Worm (Caenorhabditis elegans) whole organism, L2 larva: Measurements from ENCODE around the gene lin-1.
"Not testable (repeated sequence)": the region's sequence is repeated elsewhere in the genome, so short reads cannot be mapped to it uniquely, and the experiment has no call there.

Experiments used
- F13H6.1 ChIP-seq: sonication (generic microtip); optimal IDR thresholded peaks from 2 replicates; lab custom pipeline; 2016; ENCODE audit warnings: missing genetic modification characterization, missing compliant biosample characterization
- Y55F3AM.14 ChIP-seq: fragments of 200-800 bp; sonication (Bioruptor generic); optimal IDR thresholded peaks from 2 replicates; lab custom pipeline; 2018; ENCODE audit warnings: mild to moderate bottlenecking, missing genetic modification characterization, missing compliant biosample characterization
- aly-2 ChIP-seq: fragments of 150-350 bp; optimal IDR thresholded peaks from 2 replicates; lab custom pipeline; 2014; ENCODE audit warnings: missing biosample characterization, missing genetic modification characterization
- ama-1 ChIP-seq: fragments of 150-350 bp; optimal IDR thresholded peaks from 2 replicates; lab custom pipeline; 2018; ENCODE audit warnings: inconsistent platforms
- ceh-82 ChIP-seq: fragments of 150-350 bp; optimal IDR thresholded peaks from 2 replicates; lab custom pipeline; 2014; ENCODE audit warnings: missing biosample characterization, missing genetic modification characterization
- elt-1 ChIP-seq: fragments of 150-350 bp; optimal IDR thresholded peaks from 2 replicates; lab custom pipeline; 2014; ENCODE audit warnings: missing biosample characterization, missing genetic modification characterization
- elt-3 ChIP-seq: sonication (generic microtip); optimal IDR thresholded peaks from 2 replicates; lab custom pipeline; 2017; ENCODE audit warnings: missing biosample characterization, missing genetic modification characterization
- fos-1 ChIP-seq: fragments of 150-350 bp; optimal IDR thresholded peaks from 2 replicates; lab custom pipeline; 2014; ENCODE audit warnings: missing biosample characterization, missing genetic modification characterization
- gmeb-1 ChIP-seq: fragments of 150-350 bp; optimal IDR thresholded peaks from 2 replicates; lab custom pipeline; 2014; ENCODE audit warnings: missing biosample characterization, missing genetic modification characterization
- lin-13 ChIP-seq: fragments of 150-350 bp; optimal IDR thresholded peaks from 2 replicates; lab custom pipeline; 2014; ENCODE audit warnings: missing biosample characterization, missing genetic modification reagents, missing genetic modification characterization
- lsy-2 ChIP-seq, 2 experiments: fragments of 150-350 bp in 1 of 2; sonication (generic microtip) in 1 of 2; optimal IDR thresholded peaks; 2 replicates each; lab custom pipeline; 2014 to 2017; ENCODE audit warnings: missing biosample characterization in 2 of 2, missing genetic modification characterization in 2 of 2
- mab-5 ChIP-seq: fragments of 150-350 bp; optimal IDR thresholded peaks from 2 replicates; lab custom pipeline; 2014; ENCODE audit warnings: missing biosample characterization, missing genetic modification characterization
- mbf-1 ChIP-seq: sonication (generic microtip); optimal IDR thresholded peaks from 2 replicates; lab custom pipeline; 2017; ENCODE audit warnings: missing biosample characterization, missing genetic modification characterization
- mdl-1 ChIP-seq, 2 experiments: fragments of 150-350 bp in 1 of 2; sonication (generic microtip) in 1 of 2; optimal IDR thresholded peaks; 2 replicates each; lab custom pipeline; 2017; ENCODE audit warnings: missing biosample characterization in 2 of 2, missing genetic modification characterization in 2 of 2
- nhr-10 ChIP-seq: sonication (generic microtip); optimal IDR thresholded peaks from 2 replicates; lab custom pipeline; 2017; ENCODE audit warnings: missing biosample characterization, missing genetic modification characterization
- nhr-11 ChIP-seq: fragments of 150-350 bp; optimal IDR thresholded peaks from 2 replicates; lab custom pipeline; 2014; ENCODE audit warnings: missing biosample characterization, missing genetic modification characterization
- nhr-12 ChIP-seq: fragments of 150-350 bp; optimal IDR thresholded peaks from 2 replicates; lab custom pipeline; 2014; ENCODE audit warnings: missing biosample characterization, missing genetic modification characterization
- nhr-129 ChIP-seq: fragments of 150-350 bp; optimal IDR thresholded peaks from 2 replicates; lab custom pipeline; 2014; ENCODE audit warnings: missing biosample characterization, missing genetic modification characterization
- nhr-237 ChIP-seq: fragments of 150-350 bp; optimal IDR thresholded peaks from 2 replicates; lab custom pipeline; 2014; ENCODE audit warnings: missing biosample characterization, missing genetic modification characterization
- nhr-6 ChIP-seq: fragments of 150-350 bp; optimal IDR thresholded peaks from 2 replicates; lab custom pipeline; 2014; ENCODE audit warnings: missing biosample characterization, missing genetic modification characterization
- nhr-77 ChIP-seq: fragments of 150-350 bp; optimal IDR thresholded peaks from 2 replicates; lab custom pipeline; 2014; ENCODE audit warnings: missing biosample characterization, missing genetic modification characterization
- sem-4 ChIP-seq: fragments of 150-350 bp; optimal IDR thresholded peaks from 2 replicates; lab custom pipeline; 2014; ENCODE audit warnings: missing biosample characterization, missing genetic modification reagents, missing genetic modification characterization
- skn-1 ChIP-seq: sonication (generic microtip); optimal IDR thresholded peaks from 2 replicates; lab custom pipeline; 2017; ENCODE audit warnings: missing biosample characterization, missing genetic modification characterization
- sma-3 ChIP-seq: sonication (generic microtip); optimal IDR thresholded peaks from 2 replicates; lab custom pipeline; 2016; ENCODE audit warnings: missing genetic modification reagents, missing genetic modification characterization, missing compliant biosample characterization
- snpc-4 ChIP-seq: fragments of 150-350 bp; optimal IDR thresholded peaks from 2 replicates; lab custom pipeline; 2014; ENCODE audit warnings: missing biosample characterization, missing genetic modification characterization
- unc-62 ChIP-seq: fragments of 150-350 bp; optimal IDR thresholded peaks from 2 replicates; lab custom pipeline; 2014; ENCODE audit warnings: missing biosample characterization, missing genetic modification reagents, missing genetic modification characterization
- ztf-1 ChIP-seq: fragments of 200-800 bp; sonication (Bioruptor generic); conservative IDR thresholded peaks from 2 replicates; pipeline ENCODE4 v1.3.6; 2022; ENCODE audit warnings: missing genetic modification characterization, missing compliant biosample characterization
- ztf-4 ChIP-seq: fragments of 150-350 bp; optimal IDR thresholded peaks from 2 replicates; lab custom pipeline; 2014; ENCODE audit warnings: missing biosample characterization, missing genetic modification characterization

Gene lin-1

DNA sequence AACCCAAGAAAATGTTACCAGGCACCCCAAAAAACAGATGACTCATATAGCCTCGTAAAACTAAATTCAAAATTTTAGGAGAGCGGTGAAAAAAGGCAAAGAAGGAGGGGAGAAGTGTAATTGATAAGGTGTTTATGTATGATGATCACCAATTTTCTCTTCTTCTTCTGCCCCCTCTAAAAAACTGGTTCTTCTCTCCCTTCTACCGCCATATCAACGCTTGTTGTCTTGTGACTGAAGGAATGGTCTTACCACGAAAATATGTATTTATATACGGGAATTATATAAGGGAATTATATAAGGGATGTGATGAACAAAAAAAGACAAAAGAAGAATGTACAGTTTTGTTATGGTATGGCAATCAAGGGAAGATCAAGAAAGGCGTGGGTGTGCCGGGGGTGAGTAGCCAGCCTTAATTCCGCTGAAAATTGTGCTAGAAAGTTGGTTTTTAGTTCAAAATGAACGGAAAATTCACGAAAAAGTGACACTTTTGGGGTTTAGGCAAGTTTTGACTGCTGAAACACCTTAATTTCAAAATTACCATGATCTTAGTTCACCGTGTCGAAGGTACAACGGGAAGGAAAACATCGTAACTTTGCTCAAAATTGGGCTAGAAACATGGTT, 18.6 kb downstream of the lin-1 start (continued):
- no peak for TF ChIP-seq nhr-10 (tag; lab: Kevin White, UChicago)
- no peak for TF ChIP-seq mbf-1 (tag; lab: Kevin White, UChicago)
- TF ChIP-seq elt-3, result no peak
- TF ChIP-seq nhr-11 (tag; lab: Kevin White, UChicago), result no peak
- no peak for TF ChIP-seq snpc-4
- no peak for TF ChIP-seq F13H6.1 (tag; lab: Kevin White, UChicago)
- TF ChIP-seq fos-1, result peak; percentile 97
- TF ChIP-seq, all 48 proteins: peak for 11

DNA sequence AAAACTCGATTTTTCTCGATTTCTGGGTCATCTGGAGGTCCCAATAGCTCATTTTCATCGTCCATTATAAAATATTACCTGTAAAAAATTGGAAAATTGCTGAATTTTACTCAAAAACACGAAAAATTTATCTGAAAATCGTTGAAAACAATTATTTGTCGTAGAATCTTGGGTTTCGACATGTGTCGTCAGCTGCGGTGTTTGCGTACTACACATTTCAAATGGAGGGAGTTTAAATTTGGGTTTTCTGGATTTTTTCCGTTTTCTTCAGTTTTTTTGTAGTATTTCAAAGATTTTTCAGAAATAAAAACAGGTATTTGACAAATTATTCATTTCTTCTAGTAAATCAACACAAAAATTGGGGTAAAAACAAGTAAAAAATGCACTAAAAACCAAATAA, 24.5 kb downstream of the lin-1 start, which contains the start of gene M70.5:
TSS of gene M70.5 (minus strand) at position 78 of the 400 bp plus-strand sequence.
- TF ChIP-seq gmeb-1, result peak; percentile 59

DNA sequence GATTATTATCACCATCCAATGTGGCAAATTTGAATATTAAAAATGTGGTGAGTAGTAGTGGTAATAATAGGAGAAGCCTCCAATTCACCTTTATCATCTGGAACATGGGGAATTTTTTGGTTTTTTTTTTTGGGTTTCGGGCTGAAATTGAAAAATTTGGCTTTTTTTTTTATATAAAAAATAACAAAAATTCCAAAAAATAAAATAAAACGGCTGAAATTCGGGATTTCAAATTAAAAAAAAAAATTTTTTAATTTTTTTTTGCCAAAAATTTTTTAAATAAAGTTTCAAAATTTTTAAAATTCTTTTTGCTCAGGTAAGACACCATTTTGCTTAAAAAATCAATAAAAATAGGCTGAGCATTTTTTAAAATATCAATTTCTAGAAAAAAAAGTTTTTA, 36.5 kb downstream of the lin-1 start, which contains the start of gene famp-1:
TSS of gene famp-1 (minus strand) at position 101 of the 400 bp plus-strand sequence.
- no peak for TF ChIP-seq mbf-1 (tag; lab: Kevin White, UChicago)
- no peak for TF ChIP-seq gmeb-1
- TF ChIP-seq nhr-237 (tag; lab: Kevin White, UChicago), result no peak

DNA sequence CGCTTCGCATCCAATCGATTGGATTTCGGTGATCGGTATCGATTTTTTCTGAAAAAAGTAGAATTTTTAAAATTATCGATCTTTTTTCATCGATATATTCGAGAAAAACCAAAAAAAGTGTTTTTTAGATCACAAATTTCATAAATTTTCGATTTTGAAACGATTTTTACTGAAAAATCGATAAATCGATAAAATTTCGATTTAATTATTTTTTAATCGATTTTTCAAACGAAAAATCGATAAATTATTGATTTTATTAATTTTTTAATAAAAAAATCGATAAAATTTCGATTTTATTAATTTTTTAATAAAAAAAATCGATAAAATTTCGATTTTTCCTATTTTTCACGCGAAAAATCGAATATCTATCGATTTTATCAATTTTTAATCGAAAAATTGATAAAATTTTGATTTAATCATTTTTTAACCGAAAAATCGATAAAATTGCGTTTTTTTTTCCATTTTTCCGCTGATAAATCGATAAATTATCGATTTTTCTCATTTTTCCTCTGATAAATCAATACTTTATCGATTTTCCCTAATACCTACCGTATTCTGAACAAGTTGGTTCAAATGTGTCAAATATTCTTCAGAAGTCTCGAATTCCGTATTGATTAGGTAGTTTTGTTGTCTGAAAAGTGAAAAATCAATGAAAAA, 46.6 kb downstream of the lin-1 start:
- no peak for TF ChIP-seq lin-13 (GFP tag; lab: Kevin White, UChicago)
- no peak for TF ChIP-seq nhr-12 (tag; lab: Kevin White, UChicago)
- no peak for TF ChIP-seq sem-4 (tag; lab: Kevin White, UChicago)
- no peak for TF ChIP-seq mbf-1 (tag; lab: Kevin White, UChicago)

DNA sequence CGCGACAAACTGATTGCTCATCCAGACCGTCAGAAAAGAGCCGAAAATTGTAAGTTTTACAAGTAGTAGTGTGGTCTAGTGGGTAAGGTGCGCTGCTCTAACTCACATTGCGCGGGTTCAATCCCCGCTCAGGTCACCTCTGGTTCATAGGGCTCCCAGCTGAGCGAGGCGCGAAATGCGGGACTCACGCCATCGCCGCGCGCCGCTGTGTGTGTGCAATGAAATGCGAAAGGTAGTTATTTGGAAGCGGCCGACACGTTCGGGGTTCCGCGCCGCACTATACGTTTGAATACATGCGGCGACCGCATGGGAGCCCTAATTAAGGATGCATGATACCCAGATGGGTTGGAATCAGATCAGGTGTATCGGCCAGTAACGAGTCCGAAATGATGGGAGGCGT, 53.9 kb downstream of the lin-1 start:
- no peak for TF ChIP-seq lin-13 (GFP tag; lab: Kevin White, UChicago)

DNA sequence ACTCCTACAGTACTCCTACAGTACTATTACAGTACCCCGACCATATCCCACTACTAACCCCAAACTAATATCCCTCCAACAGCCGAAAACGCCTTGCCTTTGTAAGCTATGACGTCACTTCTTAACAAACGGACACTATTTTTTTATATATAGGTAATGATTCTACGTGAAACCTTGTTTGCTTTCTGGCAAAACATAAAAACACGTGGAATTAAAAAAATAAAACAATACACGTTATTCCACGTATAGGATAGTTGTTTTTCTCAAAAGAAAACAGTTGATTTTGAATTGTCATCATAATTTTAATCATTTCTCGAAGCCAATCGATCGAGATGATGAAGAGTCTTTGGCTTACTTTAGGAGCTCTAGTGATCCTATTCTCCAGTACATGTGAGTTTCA, 54.5 kb downstream of the lin-1 start, which contains the start of gene M70.1:
TSS of gene M70.1 (plus strand) at position 301 of the 400 bp plus-strand sequence.
- not testable (repeated sequence) for TF ChIP-seq aly-2 (tag; lab: Kevin White, UChicago); elt-1 (tag; lab: Kevin White, UChicago); ama-1

DNA sequence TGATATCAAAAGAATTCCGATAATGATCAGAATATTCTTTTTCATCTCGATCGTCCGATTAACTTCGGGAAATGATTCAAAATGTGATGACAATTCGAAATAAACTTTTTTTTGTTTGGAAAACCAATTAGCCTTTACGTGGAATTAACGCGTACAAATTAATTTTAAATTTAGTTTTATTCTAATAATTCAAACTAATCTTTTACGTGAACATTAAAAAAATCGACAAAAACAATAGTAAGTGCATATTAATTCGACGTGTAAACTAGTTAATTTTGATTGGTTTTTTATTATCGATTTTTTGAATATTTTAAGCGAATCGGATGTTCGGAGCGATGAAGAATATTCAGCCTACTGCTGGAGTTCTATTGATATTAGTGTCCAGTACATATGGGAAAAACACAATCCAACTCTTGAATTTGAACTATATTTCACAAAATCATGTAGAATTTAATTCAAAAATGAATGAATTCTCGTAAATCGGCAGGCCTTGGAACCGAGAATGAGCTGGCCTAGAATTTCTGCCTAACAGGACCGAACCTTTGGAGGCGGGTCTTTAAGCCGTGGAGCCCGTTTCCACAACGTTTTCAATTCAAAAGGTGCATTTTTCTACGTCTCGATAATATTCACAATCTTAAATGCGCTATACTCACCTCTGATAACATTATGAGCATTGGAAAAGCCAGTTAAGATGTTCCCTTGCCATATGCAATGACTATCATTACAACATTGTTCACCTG, 57.6 kb downstream of the lin-1 start, which contains the start of the genes M70.3 and M70.2:
TSS of gene M70.3 (minus strand) at position 101 of the 740 bp plus-strand sequence.
TSS of gene M70.2 (plus strand) at position 690 of the 740 bp plus-strand sequence.
- TF ChIP-seq sma-3 (GFP tag; lab: Kevin White, UChicago) (no peak), elt-1 (tag; lab: Kevin White, UChicago) (no peak), unc-62 (GFP tag; lab: Kevin White, UChicago) (no peak), mab-5 (tag; lab: Kevin White, UChicago) (no peak), snpc-4 (no peak)

DNA sequence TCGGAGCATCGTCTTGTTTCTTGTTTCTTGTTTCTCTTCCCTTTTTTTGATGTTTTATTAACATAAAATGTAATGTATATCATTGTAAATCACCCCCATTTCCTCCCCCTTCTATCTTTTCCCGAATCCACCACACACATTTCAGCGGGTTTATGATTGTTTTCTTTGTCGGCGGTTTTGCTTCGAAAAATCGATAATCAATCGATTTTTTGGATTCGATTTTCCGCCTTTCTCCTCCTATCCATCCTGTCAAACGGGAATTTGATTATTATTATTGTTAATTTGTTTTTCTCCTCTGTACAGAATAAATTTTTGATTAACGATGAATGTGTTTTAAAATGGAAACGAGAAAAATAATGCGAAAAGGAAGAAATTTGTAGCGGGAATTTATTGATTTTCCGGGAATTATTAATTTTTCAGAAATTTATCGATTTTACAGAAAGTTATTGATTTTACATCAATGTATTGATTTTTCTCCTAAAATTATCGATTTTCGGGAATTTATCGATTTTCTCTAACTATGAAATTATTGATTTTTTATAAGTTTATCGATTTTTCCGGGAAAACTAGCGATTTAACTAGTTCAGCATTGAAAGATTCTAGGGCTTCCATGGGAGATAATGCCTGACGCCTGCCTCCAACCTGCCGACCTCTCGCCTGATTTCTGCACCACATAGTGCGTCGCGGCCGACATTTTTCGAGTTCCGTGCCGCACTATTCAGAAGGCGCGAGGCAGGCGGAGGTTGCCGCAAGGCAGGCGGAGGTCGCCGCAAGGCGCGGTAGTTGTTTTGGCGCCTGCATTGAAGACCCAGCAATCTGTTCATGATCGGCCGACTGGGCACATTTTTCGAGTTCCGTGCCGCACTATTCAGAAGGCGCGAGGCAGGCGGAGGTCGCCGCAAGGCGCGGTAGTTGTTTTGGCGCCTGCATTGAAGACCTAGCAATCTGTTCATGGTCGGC, 63.2 kb downstream of the lin-1 start:
- TF ChIP-seq nhr-129 (tag; lab: Kevin White, UChicago) (no peak), ztf-4 (tag; lab: Kevin White, UChicago) (no peak), skn-1 (no peak), nhr-6 (tag; lab: Kevin White, UChicago) (no peak), nhr-77 (tag; lab: Kevin White, UChicago) (no peak), sem-4 (tag; lab: Kevin White, UChicago) (no peak), mdl-1 (tag; optimal IDR thresholded peaks at IDR 0.05; lab: Kevin White, UChicago) (no peak), Y55F3AM.14 (GFP tag; lab: Kevin White, UChicago) (no peak), lsy-2 (tag; optimal IDR thresholded peaks at IDR 0.05; lab: Kevin White, UChicago) (no peak), ceh-82 (tag; lab: Kevin White, UChicago) (no peak), ztf-1 (GFP tag; lab: Robert Waterston, UW) (no peak)
- TF ChIP-seq, all 48 proteins: peak for 0
